Fruit fly (Drosophila melanogaster) whole organism, embryonic: ENCODE results near the gene egh.
A peak's percentile ranks its signal among the peaks of the same experiment; 100 is the strongest.

Source experiments
- Atf6 ChIP-seq: fragments of 200-800 bp; sonication (Bioruptor generic); IDR thresholded peaks from 2 replicates; pipeline ENCODE4 v1.3.6; 2022; ENCODE audit warnings: missing biosample characterization, missing genetic modification characterization
- Awh ChIP-seq: fragments of 200-800 bp; sonication (Bioruptor generic); IDR thresholded peaks from 2 replicates; pipeline ENCODE4, ENCODE4 v1.3.6; 2022; ENCODE audit warnings: missing biosample characterization, missing genetic modification characterization
- CG10321 ChIP-seq: fragments of 200-800 bp; sonication (Bioruptor generic); IDR thresholded peaks from 2 replicates; pipeline ENCODE4 v1.3.6; 2022; ENCODE audit warnings: missing biosample characterization, missing genetic modification characterization
- CG10543 ChIP-seq: fragments of 200-800 bp; sonication (Bioruptor generic); optimal IDR thresholded peaks from 3 replicates; lab custom pipeline; 2017; ENCODE audit warnings: missing biosample characterization, mild to moderate bottlenecking, missing genetic modification characterization, moderate library complexity
- CG10565 ChIP-seq: fragments of 200-800 bp; sonication (Bioruptor generic); optimal IDR thresholded peaks from 3 replicates; lab custom pipeline; 2016; ENCODE audit warnings: missing biosample characterization, mild to moderate bottlenecking, missing genetic modification characterization
- CG11696 ChIP-seq: fragments of 200-800 bp; sonication (Bioruptor generic); IDR thresholded peaks from 2 replicates; pipeline ENCODE4 v1.3.6; 2022; ENCODE audit warnings: missing biosample characterization, missing genetic modification characterization
- CG13123 ChIP-seq: fragments of 200-800 bp; sonication (Bioruptor generic); optimal IDR thresholded peaks from 2 replicates; lab custom pipeline; 2016; ENCODE audit warnings: missing biosample characterization, missing genetic modification characterization
- CG13624 ChIP-seq: fragments of 200-800 bp; sonication (Bioruptor generic); optimal IDR thresholded peaks from 2 replicates; lab custom pipeline; 2016; ENCODE audit warnings: missing biosample characterization, missing genetic modification characterization
- CG14441 ChIP-seq: fragments of 200-800 bp; sonication (Bioruptor generic); IDR thresholded peaks from 2 replicates; pipeline ENCODE4 v1.3.6; 2022; ENCODE audit warnings: missing biosample characterization, missing genetic modification characterization
- CG15011 ChIP-seq: fragments of 200-800 bp; sonication (Bioruptor generic); optimal IDR thresholded peaks from 3 replicates; lab custom pipeline; 2018; ENCODE audit warnings: missing biosample characterization, mild to moderate bottlenecking, missing genetic modification characterization
- CG17829 ChIP-seq: fragments of 200-800 bp; optimal IDR thresholded peaks from 2 replicates; lab custom pipeline; 2019; ENCODE audit warnings: missing biosample characterization, mild to moderate bottlenecking, missing genetic modification characterization, moderate library complexity
- CG18619 ChIP-seq: fragments of 200-800 bp; sonication (Bioruptor generic); optimal IDR thresholded peaks from 3 replicates; lab custom pipeline; 2017; ENCODE audit warnings: missing biosample characterization, mild to moderate bottlenecking, missing genetic modification characterization
- CG18764 ChIP-seq: fragments of 200-800 bp; sonication (Bioruptor generic); optimal IDR thresholded peaks from 3 replicates; lab custom pipeline; 2016; ENCODE audit warnings: missing biosample characterization, missing genetic modification characterization
- CG31388 ChIP-seq: fragments of 200-800 bp; sonication (Bioruptor generic); optimal IDR thresholded peaks from 2 replicates; lab custom pipeline; 2016; ENCODE audit warnings: missing biosample characterization, missing genetic modification characterization
- CG33557 ChIP-seq: fragments of 200-800 bp; sonication (Bioruptor generic); optimal IDR thresholded peaks from 2 replicates; lab custom pipeline; 2019; ENCODE audit warnings: missing biosample characterization, mild to moderate bottlenecking, missing genetic modification characterization, moderate library complexity
- CG4820 ChIP-seq: fragments of 200-800 bp; sonication (Bioruptor generic); optimal IDR thresholded peaks from 3 replicates; lab custom pipeline; 2016; ENCODE audit warnings: missing biosample characterization, missing genetic modification characterization
- CG5245 ChIP-seq: fragments of 200-800 bp; sonication (Bioruptor generic); optimal IDR thresholded peaks from 3 replicates; lab custom pipeline; 2016; ENCODE audit warnings: missing biosample characterization, missing genetic modification characterization
- CG6272 ChIP-seq: fragments of 200-800 bp; sonication (Bioruptor generic); IDR thresholded peaks from 2 replicates; pipeline ENCODE4 v1.3.6; 2022; ENCODE audit warnings: missing biosample characterization, missing genetic modification characterization
- CG8359 ChIP-seq: fragments of 200-800 bp; sonication (Bioruptor generic); optimal IDR thresholded peaks from 2 replicates; lab custom pipeline; 2017; ENCODE audit warnings: missing biosample characterization, mild to moderate bottlenecking, missing genetic modification characterization, borderline replicate concordance
- CG9817 ChIP-seq: fragments of 200-800 bp; sonication (Bioruptor generic); optimal IDR thresholded peaks from 2 replicates; lab custom pipeline; 2018; ENCODE audit warnings: missing biosample characterization, mild to moderate bottlenecking, missing genetic modification characterization, moderate library complexity
- CoRest ChIP-seq: fragments of 200-800 bp; sonication (Bioruptor generic); optimal IDR thresholded peaks from 3 replicates; lab custom pipeline; 2018; ENCODE audit warnings: missing biosample characterization, mild to moderate bottlenecking, missing genetic modification characterization, moderate library complexity
- Dbx ChIP-seq: fragments of 200-800 bp; sonication (Bioruptor generic); IDR thresholded peaks from 3 replicates; pipeline ENCODE4 v1.3.6; 2022; ENCODE audit warnings: missing biosample characterization, missing genetic modification characterization
- Dip3 ChIP-seq: fragments of 200-800 bp; sonication (Bioruptor generic); optimal IDR thresholded peaks from 3 replicates; lab custom pipeline; 2016; ENCODE audit warnings: missing biosample characterization, missing genetic modification characterization
- E2f2 ChIP-seq: fragments of 200-800 bp; sonication (Bioruptor generic); IDR thresholded peaks from 2 replicates; pipeline ENCODE4 v1.3.6; 2022; ENCODE audit warnings: missing biosample characterization, missing genetic modification characterization
- Ets65A ChIP-seq: fragments of 200-800 bp; sonication (Bioruptor generic); peaks from one replicate; lab custom pipeline; 2016; ENCODE audit warnings: missing biosample characterization, missing genetic modification characterization
- HmgZ ChIP-seq: fragments of 200-800 bp; sonication (Bioruptor generic); optimal IDR thresholded peaks from 2 replicates; lab custom pipeline; 2018; ENCODE audit warnings: missing biosample characterization, mild to moderate bottlenecking, missing genetic modification characterization
- Hmr ChIP-seq: fragments of 200-800 bp; sonication (Bioruptor generic); optimal IDR thresholded peaks from 3 replicates; lab custom pipeline; 2017; ENCODE audit warnings: mild to moderate bottlenecking, missing biosample characterization, missing genetic modification reagents, missing genetic modification characterization
- Hr39 ChIP-seq: fragments of >200 bp; optimal IDR thresholded peaks from 2 replicates; lab custom pipeline; 2017
- MTF-1 ChIP-seq: fragments of 200-800 bp; sonication (Bioruptor generic); optimal IDR thresholded peaks from 2 replicates; lab custom pipeline; 2018; ENCODE audit warnings: missing biosample characterization, mild to moderate bottlenecking, missing genetic modification characterization, borderline replicate concordance
- Mes4 ChIP-seq: fragments of 200-800 bp; sonication (Bioruptor generic); optimal IDR thresholded peaks from 2 replicates; lab custom pipeline; 2016; ENCODE audit warnings: missing biosample characterization, missing genetic modification characterization
- Neu2 ChIP-seq: fragments of 200-800 bp; sonication (Bioruptor generic); optimal IDR thresholded peaks from 3 replicates; lab custom pipeline; 2016; ENCODE audit warnings: missing biosample characterization, missing genetic modification characterization, borderline replicate concordance
- Rfx ChIP-seq: fragments of 200-800 bp; sonication (Bioruptor generic); IDR thresholded peaks from 2 replicates; pipeline ENCODE4 v1.3.6; 2022; ENCODE audit warnings: missing biosample characterization, missing genetic modification characterization
- Sin3A ChIP-seq: fragments of >200 bp; optimal IDR thresholded peaks from 2 replicates; lab custom pipeline; 2018
- aop ChIP-seq: fragments of 200-800 bp; sonication (Bioruptor generic); IDR thresholded peaks from 2 replicates; pipeline ENCODE4 v1.3.6; 2022; ENCODE audit warnings: missing biosample characterization, missing genetic modification characterization
- ash1 ChIP-seq: fragments of 200-800 bp; sonication (Bioruptor generic); optimal IDR thresholded peaks from 2 replicates; lab custom pipeline; 2018; ENCODE audit warnings: missing biosample characterization, mild to moderate bottlenecking, missing genetic modification characterization
- da ChIP-seq: fragments of 200-800 bp; sonication (Bioruptor generic); optimal IDR thresholded peaks from 2 replicates; lab custom pipeline; 2016; ENCODE audit warnings: missing biosample characterization, missing genetic modification characterization
- fd3F ChIP-seq: fragments of 200-800 bp; sonication (Bioruptor generic); optimal IDR thresholded peaks from 2 replicates; lab custom pipeline; 2018; ENCODE audit warnings: missing biosample characterization, mild to moderate bottlenecking, missing genetic modification characterization, moderate library complexity
- kni ChIP-seq: fragments of 200-800 bp; sonication (Bioruptor generic); optimal IDR thresholded peaks from 3 replicates; lab custom pipeline; 2017; ENCODE audit warnings: mild to moderate bottlenecking, missing biosample characterization, missing genetic modification reagents, missing genetic modification characterization
- pan ChIP-seq, 4 experiments: fragments of >200 bp in 3 of 4; fragments of 200-800 bp in 1 of 4; sonication (Bioruptor generic) in 1 of 4; optimal IDR thresholded peaks in 3 of 4; IDR thresholded peaks in 1 of 4; 2 replicates each; pipeline versions ENCODE4 v1.3.6 to Lab custom; 2017 to 2022; ENCODE audit warnings: missing biosample characterization in 2 of 4, missing genetic modification characterization in 2 of 4, mixed read lengths in 1 of 4
- prd ChIP-seq, 3 experiments: fragments of >200 bp in 2 of 3; fragments of 200-800 bp in 1 of 3; sonication (Bioruptor generic) in 1 of 3; optimal IDR thresholded peaks in 2 of 3; IDR thresholded peaks in 1 of 3; 2 replicates in 2 of 3; 3 replicates in 1 of 3; pipeline versions ENCODE4 v1.3.6 to Lab custom; 2017 to 2022; ENCODE audit warnings: missing biosample characterization in 1 of 3, missing genetic modification characterization in 1 of 3
- pzg ChIP-seq: fragments of 200-800 bp; sonication (Bioruptor generic); optimal IDR thresholded peaks from 3 replicates; lab custom pipeline; 2018; ENCODE audit warnings: missing biosample characterization, mild to moderate bottlenecking, missing genetic modification characterization, moderate library complexity
- rib ChIP-seq: fragments of 200-800 bp; sonication (Bioruptor generic); IDR thresholded peaks from 2 replicates; pipeline ENCODE4 v1.3.6; 2022; ENCODE audit warnings: missing biosample characterization, missing genetic modification characterization
- sc ChIP-seq, 3 experiments: fragments of >200 bp in 2 of 3; fragments of 200-800 bp in 1 of 3; sonication (Bioruptor generic) in 1 of 3; optimal IDR thresholded peaks; 2 replicates in 2 of 3; 3 replicates in 1 of 3; lab custom pipeline; 2017; ENCODE audit warnings: mild to moderate bottlenecking in 1 of 3, missing biosample characterization in 1 of 3, missing genetic modification characterization in 1 of 3, missing genetic modification reagents in 1 of 3
- sens-2 ChIP-seq: fragments of 200-800 bp; sonication (Bioruptor generic); IDR thresholded peaks from 2 replicates; pipeline ENCODE4 v1.3.6; 2022; ENCODE audit warnings: missing biosample characterization, missing genetic modification characterization
- stwl ChIP-seq: fragments of 200-800 bp; sonication (Bioruptor generic); optimal IDR thresholded peaks from 3 replicates; lab custom pipeline; 2018; ENCODE audit warnings: missing biosample characterization, mild to moderate bottlenecking, missing genetic modification characterization, moderate library complexity
- tin ChIP-seq: fragments of 200-800 bp; sonication (Bioruptor generic); optimal IDR thresholded peaks from 3 replicates; lab custom pipeline; 2016; ENCODE audit warnings: missing biosample characterization, missing genetic modification characterization
- twi ChIP-seq: fragments of 200-800 bp; optimal IDR thresholded peaks from 2 replicates; lab custom pipeline; 2019; ENCODE audit warnings: missing biosample characterization, mild to moderate bottlenecking, missing genetic modification characterization, moderate library complexity
- vnd ChIP-seq: fragments of 200-800 bp; sonication (Bioruptor generic); IDR thresholded peaks from 3 replicates; pipeline ENCODE4 v1.3.6; 2022; ENCODE audit warnings: missing biosample characterization, missing genetic modification characterization; ENCODE audit not compliant: partially characterized antibody

The egh gene

DNA sequence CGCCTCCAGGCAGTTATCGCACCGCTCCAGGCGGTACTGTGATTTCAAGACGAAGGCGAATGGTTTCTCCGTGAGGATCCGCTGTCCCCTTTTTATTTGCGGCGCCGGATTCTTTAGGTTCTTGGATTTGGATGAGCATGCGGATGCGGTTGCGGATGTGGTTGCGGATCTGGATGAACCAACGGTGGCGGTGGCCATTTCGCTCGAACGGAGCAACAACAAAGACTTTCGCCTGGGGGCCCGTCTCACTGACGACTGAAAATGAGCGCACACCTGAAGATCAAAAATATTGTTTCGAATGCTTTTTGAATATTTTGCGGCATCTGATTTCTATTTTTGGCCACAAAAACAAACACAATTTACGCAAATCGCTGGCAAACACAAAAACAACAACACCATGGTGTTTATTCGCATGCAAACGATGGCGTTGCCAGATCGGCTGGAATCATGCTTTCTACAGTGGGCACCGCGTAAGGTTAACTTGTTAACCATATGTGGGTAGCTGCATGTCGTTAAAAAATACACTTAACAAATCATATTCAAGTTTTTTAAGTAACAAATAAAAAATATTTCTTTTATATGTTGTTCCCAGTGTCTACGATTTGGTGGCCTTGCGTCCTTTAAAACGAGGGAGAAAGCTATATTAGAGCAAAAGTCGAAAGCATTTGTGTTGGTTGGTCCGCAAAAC is 20.3 kb downstream of the egh start, which contains the start of gene Smyd3 (continued):
- TF ChIP-seq CG9817 (tag; lab: Kevin White, UChicago) (peak; percentile 63), rib (GFP tag; lab: Robert Waterston, UW) (peak; percentile 79), CG15011 (GFP tag; lab: Kevin White, UChicago) (no peak), fd3F (peak; percentile 63), Hr39 (lab: Kevin White, UChicago) (no peak), tin (GFP tag; lab: Kevin White, UChicago) (peak; percentile 69), twi (peak; percentile 28), Dbx (GFP tag; lab: Robert Waterston, UW) (peak; percentile 81; the same call in 2 of the 3 replicates), CG10565 (GFP tag; lab: Kevin White, UChicago) (no peak), CG18764 (GFP tag; lab: Kevin White, UChicago) (peak; percentile 58), sens-2 (GFP tag; lab: Robert Waterston, UW) (peak; percentile 60; the same call in 1 of the 2 replicates), CG4820 (GFP tag; lab: Kevin White, UChicago) (peak; percentile 56), prd (optimal IDR thresholded peaks at IDR 0.05; lab: Kevin White, UChicago) (no peak), prd (GFP tag; IDR thresholded peaks at IDR 0.05; lab: Robert Waterston, UW) (peak; percentile 86), CoRest (peak; percentile 72), stwl (tag; lab: Kevin White, UChicago) (peak; percentile 17), Hmr (GFP tag; lab: Kevin White, UChicago) (peak; percentile 80), da (GFP tag; lab: Kevin White, UChicago) (peak; percentile 17), CG13624 (GFP tag; lab: Kevin White, UChicago) (peak; percentile 84), CG17829 (tag; lab: Kevin White, UChicago) (peak; percentile 66), Ets65A (GFP tag; lab: Kevin White, UChicago) (peak; percentile 97), Atf6 (GFP tag; lab: Robert Waterston, UW) (peak; percentile 84), CG10543 (GFP tag; lab: Kevin White, UChicago) (peak; percentile 51), CG5245 (peak; percentile 61), HmgZ (tag; lab: Kevin White, UChicago) (peak; percentile 67), Mes4 (peak; percentile 34), sc (optimal IDR thresholded peaks at IDR 0.05; lab: Kevin White, UChicago) (no peak), sc (GFP tag; optimal IDR thresholded peaks at IDR 0.05; lab: Kevin White, UChicago) (peak; percentile 42), Dip3 (GFP tag; lab: Kevin White, UChicago) (peak; percentile 82), Neu2 (no peak), Awh (GFP tag; lab: Robert Waterston, UW) (peak; percentile 82), CG10321 (no peak; the same call in 1 of the 2 replicates), Sin3A (lab: Kevin White, UChicago) (no peak), Rfx (GFP tag; lab: Robert Waterston, UW) (peak; percentile 86), CG18619 (peak; percentile 67), CG8359 (no peak), ash1 (GFP tag; lab: Kevin White, UChicago) (no peak), CG33557 (GFP tag; lab: Kevin White, UChicago) (peak; percentile 6), CG31388 (GFP tag; lab: Kevin White, UChicago) (peak; percentile 59), CG11696 (peak; percentile 70), kni (GFP tag; lab: Kevin White, UChicago) (no peak), MTF-1 (GFP tag; lab: Kevin White, UChicago) (peak; percentile 37), pan (optimal IDR thresholded peaks at IDR 0.05; lab: Kevin White, UChicago) (no peak), pan (GFP tag; optimal IDR thresholded peaks at IDR 0.05 in 1 of 2, IDR thresholded peaks at IDR 0.05 in 1 of 2) (peak in 1 of 2 experiments; percentile 89), vnd (GFP tag; lab: Robert Waterston, UW) (no peak), CG14441 (GFP tag; lab: Robert Waterston, UW) (peak; percentile 87), CG13123 (GFP tag; lab: Kevin White, UChicago) (peak; percentile 57), aop (GFP tag; lab: Robert Waterston, UW) (no peak), E2f2 (GFP tag; lab: Robert Waterston, UW) (peak; percentile 67), pzg (GFP tag; lab: Kevin White, UChicago) (peak; percentile 43), CG6272 (GFP tag; lab: Robert Waterston, UW) (peak; percentile 75)
